Worm (Caenorhabditis elegans) whole organism, L1 larva: ENCODE data around the gene rbm-26.
A peak's percentile ranks its signal among the peaks of the same experiment; 100 is the strongest.

Source experiments
- C16A3.4 ChIP-seq: fragments of 150-350 bp; optimal IDR thresholded peaks from 2 replicates; lab custom pipeline; 2014; ENCODE audit warnings: missing biosample characterization, missing genetic modification characterization
- aha-1 ChIP-seq: fragments of 150-350 bp; optimal IDR thresholded peaks from 2 replicates; lab custom pipeline; 2014; ENCODE audit warnings: missing biosample characterization, missing genetic modification characterization
- aly-2 ChIP-seq: fragments of 150-350 bp; optimal IDR thresholded peaks from 2 replicates; lab custom pipeline; 2014; ENCODE audit warnings: missing biosample characterization, missing genetic modification characterization
- ama-1 ChIP-seq: fragments of 150-350 bp; optimal IDR thresholded peaks from 2 replicates; lab custom pipeline; 2014
- blmp-1 ChIP-seq: fragments of 150-350 bp; optimal IDR thresholded peaks from 2 replicates; lab custom pipeline; 2014; ENCODE audit warnings: missing biosample characterization, missing genetic modification characterization
- ceh-63 ChIP-seq: fragments of 200-800 bp; sonication (Bioruptor generic); optimal IDR thresholded peaks from 2 replicates; lab custom pipeline; 2018; ENCODE audit warnings: mild to moderate bottlenecking, missing genetic modification characterization, missing compliant biosample characterization
- ceh-8 ChIP-seq: fragments of 200-800 bp; sonication (Bioruptor generic); optimal IDR thresholded peaks from 2 replicates; lab custom pipeline; 2018; ENCODE audit warnings: mild to moderate bottlenecking, missing genetic modification characterization, moderate library complexity, missing compliant biosample characterization
- ceh-88 ChIP-seq: fragments of 200-800 bp; sonication (Bioruptor generic); IDR thresholded peaks from 2 replicates; pipeline ENCODE4 v1.3.6; 2022; ENCODE audit warnings: missing genetic modification characterization, missing compliant biosample characterization
- ceh-90 ChIP-seq: sonication (generic microtip); optimal IDR thresholded peaks from 2 replicates; lab custom pipeline; 2016; ENCODE audit warnings: missing genetic modification characterization, missing compliant biosample characterization
- ces-1 ChIP-seq: fragments of 150-350 bp; optimal IDR thresholded peaks from 2 replicates; lab custom pipeline; 2014; ENCODE audit warnings: missing biosample characterization, missing genetic modification reagents, missing genetic modification characterization
- dsc-1 ChIP-seq: sonication (generic microtip); optimal IDR thresholded peaks from 2 replicates; lab custom pipeline; 2016; ENCODE audit warnings: mild to moderate bottlenecking, missing genetic modification characterization, missing compliant biosample characterization
- efl-1 ChIP-seq, 4 experiments: fragments of 150-350 bp; optimal IDR thresholded peaks in 3 of 4; peaks in 1 of 4; 1 replicate in 1 of 4; 2 replicates in 3 of 4; lab custom pipeline; 2014; ENCODE audit warnings: missing biosample characterization in 2 of 4, missing genetic modification characterization in 2 of 4, missing genetic modification reagents in 2 of 4
- elt-3 ChIP-seq, 6 experiments: fragments of 150-350 bp in 1 of 6; sonication (generic microtip); optimal IDR thresholded peaks; 2 replicates each; lab custom pipeline; 2017 to 2018; ENCODE audit warnings: missing biosample characterization in 6 of 6, missing genetic modification characterization in 6 of 6, inconsistent platforms in 1 of 6
- fkh-8 ChIP-seq: sonication (generic microtip); optimal IDR thresholded peaks from 2 replicates; lab custom pipeline; 2016; ENCODE audit warnings: mild to moderate bottlenecking, missing genetic modification characterization, missing compliant biosample characterization
- fos-1 ChIP-seq: fragments of 150-350 bp; optimal IDR thresholded peaks from 2 replicates; lab custom pipeline; 2014; ENCODE audit warnings: missing biosample characterization, missing genetic modification characterization
- grh-1 ChIP-seq: fragments of 200-800 bp; sonication (Bioruptor generic); IDR thresholded peaks from 2 replicates; pipeline ENCODE4 v1.3.6; 2022; ENCODE audit warnings: missing genetic modification reagents, missing genetic modification characterization, missing compliant biosample characterization
- hlh-17 ChIP-seq: fragments of 200-800 bp; sonication (Bioruptor generic); optimal IDR thresholded peaks from 2 replicates; lab custom pipeline; 2018; ENCODE audit warnings: missing genetic modification characterization, mild to moderate bottlenecking, missing compliant biosample characterization, moderate library complexity, borderline replicate concordance
- hpl-2 ChIP-seq: fragments of 150-350 bp; optimal IDR thresholded peaks from 2 replicates; lab custom pipeline; 2014; ENCODE audit warnings: missing biosample characterization, missing genetic modification reagents, missing genetic modification characterization
- isw-1 ChIP-seq: fragments of 200-800 bp; sonication (Bioruptor generic); IDR thresholded peaks from 2 replicates; pipeline ENCODE4 v1.3.6; 2022; ENCODE audit warnings: missing genetic modification characterization, missing compliant biosample characterization
- lin-13 ChIP-seq: fragments of 150-350 bp; optimal IDR thresholded peaks from 2 replicates; lab custom pipeline; 2014; ENCODE audit warnings: missing biosample characterization, missing genetic modification reagents, missing genetic modification characterization
- lin-14 ChIP-seq: fragments of 200-800 bp; sonication (Bioruptor generic); optimal IDR thresholded peaks from 2 replicates; lab custom pipeline; 2018; ENCODE audit warnings: mild to moderate bottlenecking, missing genetic modification characterization, moderate library complexity, missing compliant biosample characterization
- lin-35 ChIP-seq, 2 experiments: fragments of 150-350 bp; optimal IDR thresholded peaks; 2 replicates each; lab custom pipeline; 2014; ENCODE audit warnings: missing biosample characterization in 2 of 2, missing genetic modification characterization in 2 of 2, missing genetic modification reagents in 2 of 2
- lsy-2 ChIP-seq, 2 experiments: fragments of 150-350 bp; optimal IDR thresholded peaks; 2 replicates each; lab custom pipeline; 2014; ENCODE audit warnings: missing biosample characterization in 2 of 2, missing genetic modification characterization in 2 of 2
- mab-9 ChIP-seq: fragments of 200-800 bp; sonication (Bioruptor generic); IDR thresholded peaks from 2 replicates; pipeline ENCODE4 v1.3.6; 2022; ENCODE audit warnings: missing genetic modification reagents, missing genetic modification characterization, missing compliant biosample characterization
- mep-1 ChIP-seq: fragments of 150-350 bp; optimal IDR thresholded peaks from 2 replicates; lab custom pipeline; 2014; ENCODE audit warnings: missing biosample characterization, missing genetic modification characterization
- nhr-19 ChIP-seq: fragments of 200-800 bp; sonication (Bioruptor generic); conservative IDR thresholded peaks from 2 replicates; pipeline ENCODE4 v1.3.6; 2022; ENCODE audit warnings: missing genetic modification characterization, missing compliant biosample characterization
- nhr-47 ChIP-seq: sonication (generic microtip); optimal IDR thresholded peaks from 2 replicates; lab custom pipeline; 2016; ENCODE audit warnings: mild to moderate bottlenecking, missing genetic modification characterization, moderate library complexity, missing compliant biosample characterization
- nhr-71 ChIP-seq: sonication (generic microtip); optimal IDR thresholded peaks from 2 replicates; lab custom pipeline; 2016; ENCODE audit warnings: mild to moderate bottlenecking, missing genetic modification characterization, moderate library complexity, missing compliant biosample characterization
- nhr-76 ChIP-seq: sonication (generic microtip); optimal IDR thresholded peaks from 2 replicates; lab custom pipeline; 2017; ENCODE audit warnings: missing biosample characterization, missing genetic modification characterization
- nhr-77 ChIP-seq: fragments of 150-350 bp; optimal IDR thresholded peaks from 2 replicates; lab custom pipeline; 2014; ENCODE audit warnings: missing biosample characterization, missing genetic modification characterization
- nhr-85 ChIP-seq: sonication (generic microtip); peaks from one replicate; lab custom pipeline; 2016; ENCODE audit warnings: missing genetic modification characterization, inconsistent platforms, missing compliant biosample characterization
- nhr-90 ChIP-seq: sonication (generic microtip); optimal IDR thresholded peaks from 2 replicates; lab custom pipeline; 2016; ENCODE audit warnings: mild to moderate bottlenecking, missing genetic modification characterization, missing compliant biosample characterization; ENCODE audit not compliant: poor library complexity
- pax-3 ChIP-seq: fragments of 200-800 bp; sonication (Bioruptor generic); optimal IDR thresholded peaks from 2 replicates; lab custom pipeline; 2018; ENCODE audit warnings: mild to moderate bottlenecking, missing genetic modification characterization, moderate library complexity, missing compliant biosample characterization
- pqm-1 ChIP-seq: sonication (generic microtip); optimal IDR thresholded peaks from 3 replicates; lab custom pipeline; 2017; ENCODE audit warnings: missing biosample characterization, missing genetic modification characterization
- rnt-1 ChIP-seq: sonication (generic microtip); optimal IDR thresholded peaks from 2 replicates; lab custom pipeline; 2016; ENCODE audit warnings: mild to moderate bottlenecking, missing genetic modification characterization, moderate library complexity, missing compliant biosample characterization
- skn-1 ChIP-seq: fragments of 150-350 bp; optimal IDR thresholded peaks from 2 replicates; lab custom pipeline; 2014; ENCODE audit warnings: missing biosample characterization, missing genetic modification characterization
- snpc-4 ChIP-seq: fragments of 150-350 bp; optimal IDR thresholded peaks from 2 replicates; lab custom pipeline; 2014; ENCODE audit warnings: missing biosample characterization, missing genetic modification characterization
- snu-23 ChIP-seq: sonication (generic microtip); optimal IDR thresholded peaks from 2 replicates; lab custom pipeline; 2016; ENCODE audit warnings: missing genetic modification characterization, missing compliant biosample characterization
- sox-4 ChIP-seq: sonication (generic microtip); optimal IDR thresholded peaks from 2 replicates; lab custom pipeline; 2016; ENCODE audit warnings: missing genetic modification characterization, missing compliant biosample characterization
- tbx-2 ChIP-seq: sonication (generic microtip); optimal IDR thresholded peaks from 2 replicates; lab custom pipeline; 2016; ENCODE audit warnings: missing genetic modification characterization, missing compliant biosample characterization
- unc-30 ChIP-seq: sonication (generic microtip); optimal IDR thresholded peaks from 2 replicates; lab custom pipeline; 2017; ENCODE audit warnings: missing biosample characterization, missing genetic modification characterization
- unc-62 ChIP-seq: fragments of 150-350 bp; optimal IDR thresholded peaks from 2 replicates; lab custom pipeline; 2014; ENCODE audit warnings: missing biosample characterization, missing genetic modification reagents, missing genetic modification characterization
- unc-86 ChIP-seq: sonication (generic microtip); optimal IDR thresholded peaks from 2 replicates; lab custom pipeline; 2016; ENCODE audit warnings: missing genetic modification characterization, missing compliant biosample characterization
- xbp-1 ChIP-seq: sonication (generic microtip); optimal IDR thresholded peaks from 2 replicates; lab custom pipeline; 2016; ENCODE audit warnings: missing genetic modification characterization, missing compliant biosample characterization
- ztf-11 ChIP-seq, 2 experiments: sonication (generic microtip); optimal IDR thresholded peaks; 2 replicates each; lab custom pipeline; 2016 to 2017; ENCODE audit warnings: missing genetic modification characterization in 2 of 2, missing biosample characterization in 1 of 2, missing compliant biosample characterization in 1 of 2
- ztf-4 ChIP-seq: fragments of 150-350 bp; optimal IDR thresholded peaks from 2 replicates; lab custom pipeline; 2014; ENCODE audit warnings: missing biosample characterization, missing genetic modification characterization

Gene rbm-26

ce11 chrIII:5758519-5759099 lies 47.3 kb downstream of the rbm-26 start (continued):
- peak in 1 of 2 experiments; percentile 35 for TF ChIP-seq lin-35 (GFP tag; optimal IDR thresholded peaks at IDR 0.05; lab: Kevin White, UChicago)
- TF ChIP-seq lin-13 (GFP tag; lab: Kevin White, UChicago), result peak; percentile 42
- TF ChIP-seq aha-1, result no peak
- TF ChIP-seq C16A3.4 (tag; lab: Kevin White, UChicago), result peak; percentile 10
- no peak for TF ChIP-seq nhr-85 (tag; lab: Kevin White, UChicago)
- TF ChIP-seq lsy-2 (tag; optimal IDR thresholded peaks at IDR 0.05; lab: Kevin White, UChicago), result peak; percentile 51 to 71
- peak; percentile 62 for TF ChIP-seq mep-1 (tag; lab: Kevin White, UChicago)
- TF ChIP-seq nhr-76, result no peak
- TF ChIP-seq aly-2 (tag; lab: Kevin White, UChicago), result no peak
- peak; percentile 19; the same call in 1 of the 2 replicates for TF ChIP-seq isw-1
- peak; percentile 97 for TF ChIP-seq fkh-8 (tag; lab: Kevin White, UChicago)
- peak; percentile 49 for TF ChIP-seq tbx-2 (tag; lab: Kevin White, UChicago)
- peak; percentile 27 for TF ChIP-seq snu-23 (GFP tag; lab: Kevin White, UChicago)
- peak; percentile 60 for TF ChIP-seq xbp-1
- peak; percentile 25; the same call in 1 of the 2 replicates for TF ChIP-seq nhr-19
- TF ChIP-seq ceh-8 (GFP tag; lab: Kevin White, UChicago), result no peak
- TF ChIP-seq nhr-90 (tag; lab: Kevin White, UChicago), result no peak

DNA sequence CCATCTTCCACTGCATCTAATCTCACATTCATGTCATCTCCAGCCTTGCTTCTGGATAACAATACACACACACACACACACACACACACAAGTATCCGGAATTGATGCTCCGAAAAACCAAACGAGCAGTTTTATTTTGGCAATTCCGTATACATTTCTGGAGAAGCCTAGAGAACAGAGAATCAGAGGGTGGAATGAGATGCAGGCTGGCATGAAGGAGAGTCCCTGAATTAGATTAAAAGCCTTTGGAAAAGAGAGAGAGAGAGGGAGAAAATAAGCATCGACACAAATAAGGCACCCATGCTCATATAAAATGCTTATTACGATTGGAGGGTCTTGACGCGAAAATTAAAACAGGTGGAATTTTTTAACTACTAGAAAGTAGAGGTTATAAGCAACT lies 49.4 kb downstream of the rbm-26 start:
- TF ChIP-seq lin-14 (GFP tag; lab: Kevin White, UChicago), result peak; percentile 60
- TF ChIP-seq aly-2 (tag; lab: Kevin White, UChicago), result no peak

- TF ChIP-seq dsc-1, result no peak
- TF ChIP-seq unc-62 (GFP tag; lab: Kevin White, UChicago), result no peak
- TF ChIP-seq skn-1 (tag; lab: Kevin White, UChicago), result no peak
- no peak for TF ChIP-seq lsy-2 (tag; optimal IDR thresholded peaks at IDR 0.05; lab: Kevin White, UChicago)
- no peak for TF ChIP-seq nhr-77 (tag; lab: Kevin White, UChicago)
- TF ChIP-seq snpc-4, result no peak
- TF ChIP-seq fos-1 (tag; lab: Kevin White, UChicago), result no peak
- TF ChIP-seq ztf-11 (tag; optimal IDR thresholded peaks at IDR 0.05; lab: Kevin White, UChicago), result no peak
- TF ChIP-seq elt-3 (tag; optimal IDR thresholded peaks at IDR 0.05; lab: Kevin White, UChicago), result no peak
- no peak for TF ChIP-seq unc-86 (tag; lab: Kevin White, UChicago)
- no peak for TF ChIP-seq nhr-47 (tag; lab: Kevin White, UChicago)
- TF ChIP-seq ceh-88, result no peak
- no peak for TF ChIP-seq nhr-85 (tag; lab: Kevin White, UChicago)
- TF ChIP-seq nhr-90 (tag; lab: Kevin White, UChicago), result no peak
- no peak for TF ChIP-seq ceh-63
- no peak for TF ChIP-seq ceh-90
- TF ChIP-seq ces-1 (GFP tag; lab: Kevin White, UChicago), result no peak
Observed at ce11 chrIII:5761886-5762285, 50.5 kb downstream of the rbm-26 start.

ce11 chrIII:5763988-5764387 lies 52.6 kb downstream of the rbm-26 start:
- TF ChIP-seq sox-4 (tag; lab: Kevin White, UChicago) (no peak), hlh-17 (GFP tag; lab: Kevin White, UChicago) (no peak), unc-30 (no peak), pax-3 (tag; lab: Kevin White, UChicago) (peak; percentile 28), nhr-71 (peak; percentile 51), rnt-1 (tag; lab: Kevin White, UChicago) (no peak), dsc-1 (peak; percentile 43), pqm-1 (tag; lab: Kevin White, UChicago) (no peak), ztf-4 (tag; lab: Kevin White, UChicago) (peak; percentile 46), blmp-1 (no peak), aly-2 (tag; lab: Kevin White, UChicago) (no peak), lin-13 (GFP tag; lab: Kevin White, UChicago) (no peak), fos-1 (tag; lab: Kevin White, UChicago) (no peak), unc-86 (tag; lab: Kevin White, UChicago) (no peak), nhr-47 (tag; lab: Kevin White, UChicago) (peak; percentile 30), mab-9 (no peak), unc-62 (GFP tag; lab: Kevin White, UChicago) (no peak), hpl-2 (GFP tag; lab: Kevin White, UChicago) (no peak), lsy-2 (tag; optimal IDR thresholded peaks at IDR 0.05; lab: Kevin White, UChicago) (peak in 1 of 2 experiments; percentile 8), ama-1 (lab: Kevin White, UChicago) (no peak), aha-1 (no peak), efl-1 (optimal IDR thresholded peaks at IDR 0.05; lab: Kevin White, UChicago) (no peak), efl-1 (GFP tag; optimal IDR thresholded peaks at IDR 0.05 in 1 of 2; lab: Kevin White, UChicago) (no peak), ztf-11 (tag; optimal IDR thresholded peaks at IDR 0.05; lab: Kevin White, UChicago) (no peak), grh-1 (GFP tag; lab: Robert Waterston, UW) (no peak)
